Worm (Caenorhabditis elegans) whole organism, L1 larva: ENCODE data around the gene pro-1.

Source experiments
- C04F5.9 ChIP-seq: sonication (generic microtip); optimal IDR thresholded peaks from 2 replicates; lab custom pipeline; 2016; ENCODE audit warnings: missing genetic modification characterization, missing compliant biosample characterization
- C16A3.4 ChIP-seq: fragments of 150-350 bp; optimal IDR thresholded peaks from 2 replicates; lab custom pipeline; 2014; ENCODE audit warnings: missing biosample characterization, missing genetic modification characterization
- C34B4.2 ChIP-seq: sonication (generic microtip); optimal IDR thresholded peaks from 2 replicates; lab custom pipeline; 2017; ENCODE audit warnings: mild to moderate bottlenecking, missing genetic modification characterization, missing compliant biosample characterization
- F16B12.6 ChIP-seq: fragments of 150-350 bp; optimal IDR thresholded peaks from 2 replicates; lab custom pipeline; 2014; ENCODE audit warnings: missing biosample characterization, missing genetic modification characterization
- Y116A8C.19 ChIP-seq: sonication (generic microtip); optimal IDR thresholded peaks from 2 replicates; lab custom pipeline; 2016; ENCODE audit warnings: missing compliant biosample characterization, missing genetic modification characterization, borderline replicate concordance
- blmp-1 ChIP-seq: fragments of 150-350 bp; optimal IDR thresholded peaks from 2 replicates; lab custom pipeline; 2014; ENCODE audit warnings: missing biosample characterization, missing genetic modification characterization
- ceh-63 ChIP-seq: fragments of 200-800 bp; sonication (Bioruptor generic); optimal IDR thresholded peaks from 2 replicates; lab custom pipeline; 2018; ENCODE audit warnings: mild to moderate bottlenecking, missing genetic modification characterization, missing compliant biosample characterization
- ceh-8 ChIP-seq: fragments of 200-800 bp; sonication (Bioruptor generic); optimal IDR thresholded peaks from 2 replicates; lab custom pipeline; 2018; ENCODE audit warnings: mild to moderate bottlenecking, missing genetic modification characterization, moderate library complexity, missing compliant biosample characterization
- ceh-88 ChIP-seq: fragments of 200-800 bp; sonication (Bioruptor generic); IDR thresholded peaks from 2 replicates; pipeline ENCODE4 v1.3.6; 2022; ENCODE audit warnings: missing genetic modification characterization, missing compliant biosample characterization
- ceh-90 ChIP-seq: sonication (generic microtip); optimal IDR thresholded peaks from 2 replicates; lab custom pipeline; 2016; ENCODE audit warnings: missing genetic modification characterization, missing compliant biosample characterization
- dpl-1 ChIP-seq, 3 experiments: fragments of 150-350 bp in 2 of 3; sonication (generic microtip) in 1 of 3; optimal IDR thresholded peaks; 2 replicates each; lab custom pipeline; 2014 to 2017; ENCODE audit warnings: missing biosample characterization in 3 of 3, missing genetic modification characterization in 3 of 3, missing genetic modification reagents in 3 of 3
- dsc-1 ChIP-seq: sonication (generic microtip); optimal IDR thresholded peaks from 2 replicates; lab custom pipeline; 2016; ENCODE audit warnings: mild to moderate bottlenecking, missing genetic modification characterization, missing compliant biosample characterization
- efl-1 ChIP-seq, 4 experiments: fragments of 150-350 bp; optimal IDR thresholded peaks in 3 of 4; peaks in 1 of 4; 1 replicate in 1 of 4; 2 replicates in 3 of 4; lab custom pipeline; 2014; ENCODE audit warnings: missing biosample characterization in 2 of 4, missing genetic modification characterization in 2 of 4, missing genetic modification reagents in 2 of 4
- efl-3 ChIP-seq: fragments of 200-800 bp; sonication (Bioruptor generic); optimal IDR thresholded peaks from 2 replicates; lab custom pipeline; 2018; ENCODE audit warnings: mild to moderate bottlenecking, missing genetic modification characterization, missing compliant biosample characterization
- egl-13 ChIP-seq: sonication (generic microtip); optimal IDR thresholded peaks from 2 replicates; lab custom pipeline; 2016; ENCODE audit warnings: missing genotype, missing genetic modification reagents, missing genetic modification characterization, missing compliant biosample characterization
- egl-27 ChIP-seq, 2 experiments: fragments of 150-350 bp in 1 of 2; sonication (generic microtip); optimal IDR thresholded peaks; 3 replicates each; lab custom pipeline; 2017 to 2018; ENCODE audit warnings: missing biosample characterization in 2 of 2, missing genetic modification characterization in 2 of 2, missing genetic modification reagents in 2 of 2
- elt-2 ChIP-seq: sonication (generic microtip); optimal IDR thresholded peaks from 2 replicates; lab custom pipeline; 2016; ENCODE audit warnings: missing genetic modification characterization, mild to moderate bottlenecking, inconsistent platforms, missing compliant biosample characterization, missing genetic modification reagents
- elt-3 ChIP-seq, 6 experiments: fragments of 150-350 bp in 1 of 6; sonication (generic microtip); optimal IDR thresholded peaks; 2 replicates each; lab custom pipeline; 2017 to 2018; ENCODE audit warnings: missing biosample characterization in 6 of 6, missing genetic modification characterization in 6 of 6, inconsistent platforms in 1 of 6
- fkh-10 ChIP-seq: sonication (generic microtip); optimal IDR thresholded peaks from 2 replicates; lab custom pipeline; 2017; ENCODE audit warnings: missing biosample characterization, missing genetic modification reagents, missing genetic modification characterization
- fkh-4 ChIP-seq: sonication (generic microtip); optimal IDR thresholded peaks from 2 replicates; lab custom pipeline; 2016; ENCODE audit warnings: missing compliant biosample characterization, missing genetic modification characterization, borderline replicate concordance
- hpl-2 ChIP-seq: fragments of 150-350 bp; optimal IDR thresholded peaks from 2 replicates; lab custom pipeline; 2014; ENCODE audit warnings: missing biosample characterization, missing genetic modification reagents, missing genetic modification characterization
- jun-1 ChIP-seq: fragments of 150-350 bp; optimal IDR thresholded peaks from 2 replicates; lab custom pipeline; 2014; ENCODE audit warnings: missing biosample characterization, missing genetic modification reagents, missing genetic modification characterization
- lin-15B ChIP-seq: fragments of 150-350 bp; sonication (generic microtip); optimal IDR thresholded peaks from 3 replicates; lab custom pipeline; 2014; ENCODE audit warnings: missing biosample characterization, missing genetic modification characterization
- lin-35 ChIP-seq, 2 experiments: fragments of 150-350 bp; optimal IDR thresholded peaks; 2 replicates each; lab custom pipeline; 2014; ENCODE audit warnings: missing biosample characterization in 2 of 2, missing genetic modification characterization in 2 of 2, missing genetic modification reagents in 2 of 2
- mab-9 ChIP-seq: fragments of 200-800 bp; sonication (Bioruptor generic); IDR thresholded peaks from 2 replicates; pipeline ENCODE4 v1.3.6; 2022; ENCODE audit warnings: missing genetic modification reagents, missing genetic modification characterization, missing compliant biosample characterization
- mdl-1 ChIP-seq, 2 experiments: fragments of 150-350 bp; optimal IDR thresholded peaks; 2 replicates each; lab custom pipeline; 2014 to 2017; ENCODE audit warnings: missing biosample characterization in 2 of 2, missing genetic modification characterization in 2 of 2, inconsistent platforms in 1 of 2
- mef-2 ChIP-seq: fragments of 150-350 bp; optimal IDR thresholded peaks from 2 replicates; lab custom pipeline; 2014; ENCODE audit warnings: missing biosample characterization, missing genetic modification characterization
- mep-1 ChIP-seq: fragments of 150-350 bp; optimal IDR thresholded peaks from 2 replicates; lab custom pipeline; 2014; ENCODE audit warnings: missing biosample characterization, missing genetic modification characterization
- nhr-11 ChIP-seq: fragments of 150-350 bp; optimal IDR thresholded peaks from 2 replicates; lab custom pipeline; 2014; ENCODE audit warnings: missing biosample characterization, missing genetic modification characterization
- nhr-12 ChIP-seq: sonication (generic microtip); optimal IDR thresholded peaks from 2 replicates; lab custom pipeline; 2017; ENCODE audit warnings: missing biosample characterization, missing genetic modification characterization
- nhr-19 ChIP-seq: fragments of 200-800 bp; sonication (Bioruptor generic); conservative IDR thresholded peaks from 2 replicates; pipeline ENCODE4 v1.3.6; 2022; ENCODE audit warnings: missing genetic modification characterization, missing compliant biosample characterization
- nhr-28 ChIP-seq: fragments of 150-350 bp; optimal IDR thresholded peaks from 2 replicates; lab custom pipeline; 2014; ENCODE audit warnings: missing biosample characterization, missing genetic modification characterization
- nhr-47 ChIP-seq: sonication (generic microtip); optimal IDR thresholded peaks from 2 replicates; lab custom pipeline; 2016; ENCODE audit warnings: mild to moderate bottlenecking, missing genetic modification characterization, moderate library complexity, missing compliant biosample characterization
- nhr-84 ChIP-seq: sonication (generic microtip); optimal IDR thresholded peaks from 2 replicates; lab custom pipeline; 2017; ENCODE audit warnings: missing biosample characterization, missing genetic modification characterization
- nhr-85 ChIP-seq: sonication (generic microtip); peaks from one replicate; lab custom pipeline; 2016; ENCODE audit warnings: missing genetic modification characterization, inconsistent platforms, missing compliant biosample characterization
- nhr-90 ChIP-seq: sonication (generic microtip); optimal IDR thresholded peaks from 2 replicates; lab custom pipeline; 2016; ENCODE audit warnings: mild to moderate bottlenecking, missing genetic modification characterization, missing compliant biosample characterization; ENCODE audit not compliant: poor library complexity
- pax-3 ChIP-seq: fragments of 200-800 bp; sonication (Bioruptor generic); optimal IDR thresholded peaks from 2 replicates; lab custom pipeline; 2018; ENCODE audit warnings: mild to moderate bottlenecking, missing genetic modification characterization, moderate library complexity, missing compliant biosample characterization
- pqm-1 ChIP-seq: sonication (generic microtip); optimal IDR thresholded peaks from 3 replicates; lab custom pipeline; 2017; ENCODE audit warnings: missing biosample characterization, missing genetic modification characterization
- skn-1 ChIP-seq: fragments of 150-350 bp; optimal IDR thresholded peaks from 2 replicates; lab custom pipeline; 2014; ENCODE audit warnings: missing biosample characterization, missing genetic modification characterization
- snpc-4 ChIP-seq: fragments of 150-350 bp; optimal IDR thresholded peaks from 2 replicates; lab custom pipeline; 2014; ENCODE audit warnings: missing biosample characterization, missing genetic modification characterization
- snu-23 ChIP-seq: sonication (generic microtip); optimal IDR thresholded peaks from 2 replicates; lab custom pipeline; 2016; ENCODE audit warnings: missing genetic modification characterization, missing compliant biosample characterization
- sox-4 ChIP-seq: sonication (generic microtip); optimal IDR thresholded peaks from 2 replicates; lab custom pipeline; 2016; ENCODE audit warnings: missing genetic modification characterization, missing compliant biosample characterization
- sptf-1 ChIP-seq: fragments of 150-350 bp; optimal IDR thresholded peaks from 2 replicates; lab custom pipeline; 2014; ENCODE audit warnings: missing biosample characterization, missing genetic modification characterization
- tbx-2 ChIP-seq: sonication (generic microtip); optimal IDR thresholded peaks from 2 replicates; lab custom pipeline; 2016; ENCODE audit warnings: missing genetic modification characterization, missing compliant biosample characterization
- tlp-1 ChIP-seq: fragments of 150-350 bp; optimal IDR thresholded peaks from 2 replicates; lab custom pipeline; 2014; ENCODE audit warnings: missing biosample characterization, missing genetic modification characterization
- unc-130 ChIP-seq: fragments of 150-350 bp; optimal IDR thresholded peaks from 2 replicates; lab custom pipeline; 2017; ENCODE audit warnings: missing biosample characterization, missing genetic modification characterization, inconsistent platforms
- unc-30 ChIP-seq: sonication (generic microtip); optimal IDR thresholded peaks from 2 replicates; lab custom pipeline; 2017; ENCODE audit warnings: missing biosample characterization, missing genetic modification characterization
- unc-62 ChIP-seq: fragments of 150-350 bp; optimal IDR thresholded peaks from 2 replicates; lab custom pipeline; 2014; ENCODE audit warnings: missing biosample characterization, missing genetic modification reagents, missing genetic modification characterization
- unc-86 ChIP-seq: sonication (generic microtip); optimal IDR thresholded peaks from 2 replicates; lab custom pipeline; 2016; ENCODE audit warnings: missing genetic modification characterization, missing compliant biosample characterization
- zag-1 ChIP-seq: fragments of 150-350 bp; optimal IDR thresholded peaks from 2 replicates; lab custom pipeline; 2014; ENCODE audit warnings: missing biosample characterization, missing genetic modification characterization
- ztf-4 ChIP-seq: fragments of 150-350 bp; optimal IDR thresholded peaks from 2 replicates; lab custom pipeline; 2014; ENCODE audit warnings: missing biosample characterization, missing genetic modification characterization

pro-1 gene

DNA sequence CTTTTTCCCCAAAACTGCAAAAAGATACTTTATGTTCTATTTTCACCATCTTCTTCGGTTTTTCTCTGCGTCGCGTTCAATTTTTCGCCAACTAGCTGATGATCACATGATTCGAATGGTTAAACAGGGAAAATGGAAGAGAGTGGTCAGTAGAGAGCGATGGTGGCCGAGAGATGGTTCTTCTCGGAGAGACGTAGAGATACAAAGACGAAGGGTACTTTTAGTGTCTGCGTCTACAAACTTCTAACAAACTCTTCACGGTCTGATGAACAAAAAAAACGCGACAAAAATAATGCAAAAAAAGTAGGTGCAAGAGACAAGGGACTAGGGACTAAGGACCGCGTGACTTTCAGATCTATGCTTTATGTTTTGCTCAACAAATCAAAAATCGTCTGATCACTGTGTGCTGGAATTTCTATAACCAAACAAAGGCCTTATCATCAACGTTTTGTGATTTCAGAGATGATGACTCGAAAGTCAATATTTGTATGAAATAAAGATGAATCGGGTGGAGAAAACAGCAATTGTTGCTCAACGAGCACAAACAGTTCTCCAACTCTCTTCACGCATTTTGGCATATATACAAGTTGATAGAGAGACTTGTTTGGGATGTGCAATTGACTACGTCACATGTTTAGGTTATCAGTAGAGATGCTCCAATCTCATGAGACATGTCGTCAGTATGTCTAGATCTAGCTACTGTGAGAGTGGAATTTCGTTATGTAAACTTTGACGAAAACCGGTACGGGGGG lies 10.4 kb upstream of the pro-1 start (continued):
- TF ChIP-seq Y116A8C.19 (tag; lab: Kevin White, UChicago) (no peak), nhr-90 (tag; lab: Kevin White, UChicago) (peak; percentile 95), ceh-90 (tag; lab: Kevin White, UChicago) (peak; percentile 11), dsc-1 (peak; percentile 84), sptf-1 (tag; lab: Kevin White, UChicago) (no peak), zag-1 (peak; percentile 63), unc-86 (tag; lab: Kevin White, UChicago) (peak; percentile 96), F16B12.6 (tag; lab: Kevin White, UChicago) (peak; percentile 49), efl-3 (peak; percentile 33), snpc-4 (tag; lab: Kevin White, UChicago) (peak; percentile 77), egl-27 (tag; optimal IDR thresholded peaks at IDR 0.05; lab: Kevin White, UChicago) (peak; percentile 75 to 94), snu-23 (GFP tag; lab: Kevin White, UChicago) (peak; percentile 97), hpl-2 (peak; percentile 93), nhr-12 (tag; lab: Kevin White, UChicago) (no peak), nhr-47 (tag; lab: Kevin White, UChicago) (peak; percentile 97), egl-13 (tag; lab: Kevin White, UChicago) (peak; percentile 81), fkh-4 (no peak), ceh-88 (GFP tag; lab: Robert Waterston, UW) (peak; percentile 76), mdl-1 (tag; optimal IDR thresholded peaks at IDR 0.05; lab: Kevin White, UChicago) (peak; percentile 32 to 96), nhr-85 (peak; percentile 100), lin-15B (tag; lab: Kevin White, UChicago) (no peak), C04F5.9 (tag; lab: Kevin White, UChicago) (peak; percentile 82), pqm-1 (no peak), dpl-1 (GFP tag; optimal IDR thresholded peaks at IDR 0.05; lab: Kevin White, UChicago) (peak; percentile 67 to 75 (median 72)), efl-1 (optimal IDR thresholded peaks at IDR 0.05; lab: Kevin White, UChicago) (peak; percentile 87 to 91), efl-1 (GFP tag; optimal IDR thresholded peaks at IDR 0.05 in 1 of 2; lab: Kevin White, UChicago) (peak; percentile 60 to 97), jun-1 (tag; lab: Kevin White, UChicago) (peak; percentile 95), unc-130 (peak; percentile 95), C16A3.4 (tag; lab: Kevin White, UChicago) (peak; percentile 87), skn-1 (peak; percentile 96), mab-9 (GFP tag; lab: Robert Waterston, UW) (peak; percentile 68), tlp-1 (tag; lab: Kevin White, UChicago) (no peak), elt-3 (tag; optimal IDR thresholded peaks at IDR 0.05; lab: Kevin White, UChicago) (peak in 3 of 6 experiments; percentile 26 to 97 (median 96)), ceh-63 (GFP tag; lab: Kevin White, UChicago) (peak; percentile 21), nhr-19 (GFP tag; lab: Robert Waterston, UW) (peak; percentile 94), nhr-11 (tag; lab: Kevin White, UChicago) (peak; percentile 99), ztf-4 (peak; percentile 95), lin-35 (GFP tag; optimal IDR thresholded peaks at IDR 0.05; lab: Kevin White, UChicago) (peak; percentile 82 to 89), unc-30 (no peak), pax-3 (tag; lab: Kevin White, UChicago) (peak; percentile 88), blmp-1 (tag; lab: Kevin White, UChicago) (peak; percentile 96), mef-2 (tag; lab: Kevin White, UChicago) (peak; percentile 94), nhr-28 (tag; lab: Kevin White, UChicago) (peak; percentile 45), tbx-2 (tag; lab: Kevin White, UChicago) (peak; percentile 98), mep-1 (tag; lab: Kevin White, UChicago) (peak; percentile 99), ceh-8 (GFP tag; lab: Kevin White, UChicago) (peak; percentile 85), nhr-84 (no peak), fkh-10 (GFP tag; lab: Kevin White, UChicago) (peak; percentile 81), sox-4 (tag; lab: Kevin White, UChicago) (peak; percentile 72), elt-2 (tag; lab: Kevin White, UChicago) (peak; percentile 62), C34B4.2 (no peak), unc-62 (GFP tag; lab: Kevin White, UChicago) (no peak)
